Worm (Caenorhabditis elegans): Measurements from ENCODE around the gene K08F9.3.
"Not testable (repeated sequence)": the region's sequence is repeated elsewhere in the genome, so short reads cannot be mapped to it uniquely, and the experiment has no call there.

K08F9.3 gene

DNA sequence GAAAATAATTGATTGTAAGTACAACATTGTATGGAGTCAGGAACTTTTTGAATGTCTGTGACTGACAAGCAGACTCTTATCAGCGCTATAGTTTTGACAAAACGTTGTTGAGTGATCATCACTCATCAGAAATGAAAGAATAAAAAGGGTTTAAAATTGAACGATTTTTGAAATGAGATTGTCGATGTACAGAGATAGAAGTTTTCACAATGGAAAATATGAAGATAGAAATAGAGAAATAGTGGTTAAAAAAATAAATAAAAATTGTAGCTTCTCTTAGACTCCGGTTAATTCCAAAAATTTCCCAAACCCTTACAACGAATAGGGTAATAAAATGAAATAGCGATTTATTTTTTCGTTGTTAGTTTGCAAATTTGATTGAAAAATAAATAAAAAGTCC is 15.2 kb upstream of the K08F9.3 start, which contains the start of gene ugt-30:
Gene ugt-30 (minus strand): TSS at position 101 of the 400 bp plus-strand sequence.
- TF ChIP-seq zip-8 (tag; optimal IDR thresholded peaks at IDR 0.05); nhr-76 (tag; optimal IDR thresholded peaks at IDR 0.05); ceh-83 (GFP tag; optimal IDR thresholded peaks at IDR 0.05): not testable (repeated sequence)

DNA sequence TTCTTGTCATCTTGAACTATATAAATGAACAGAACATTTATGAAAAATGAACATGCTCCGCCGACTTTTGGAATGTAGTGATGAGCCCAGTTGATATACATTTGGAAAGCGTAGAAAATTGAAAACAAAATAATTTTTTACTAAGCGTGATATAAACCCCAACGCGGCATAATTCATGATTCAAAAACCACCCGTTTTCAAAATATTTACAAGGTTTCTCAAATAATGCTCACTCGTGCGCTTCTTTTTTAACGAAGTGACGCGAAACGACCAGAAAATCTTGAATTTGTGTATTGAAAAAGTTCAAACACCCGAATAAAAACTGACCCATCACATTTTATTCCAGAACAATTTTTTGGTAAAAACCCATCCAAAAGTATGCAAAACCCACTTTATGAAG is 12.9 kb upstream of the K08F9.3 start, which contains the start of gene srj-27:
Gene srj-27 (minus strand): TSS at position 101 of the 400 bp plus-strand sequence.
- TF ChIP-seq ham-2 (GFP tag; optimal IDR thresholded peaks at IDR 0.05) (no peak), nhr-28 (tag; optimal IDR thresholded peaks at IDR 0.05) (no peak), mab-5 (tag; optimal IDR thresholded peaks at IDR 0.05) (no peak), unc-120 (tag; optimal IDR thresholded peaks at IDR 0.05; ENCODE audit: poor library complexity, severe bottlenecking) (no peak), hlh-1 (tag; optimal IDR thresholded peaks at IDR 0.05) (no peak), lsy-2 (tag; optimal IDR thresholded peaks at IDR 0.05) (no peak), pha-4 (tag; optimal IDR thresholded peaks at IDR 0.05) (no peak), sem-2 (GFP tag; optimal IDR thresholded peaks at IDR 0.05) (no peak), ceh-39 (tag; optimal IDR thresholded peaks at IDR 0.05) (no peak), mep-1 (tag; optimal IDR thresholded peaks at IDR 0.05) (no peak), tbx-8 (GFP tag; optimal IDR thresholded peaks at IDR 0.05) (no peak), flh-1 (GFP tag; optimal IDR thresholded peaks at IDR 0.05) (no peak)

DNA sequence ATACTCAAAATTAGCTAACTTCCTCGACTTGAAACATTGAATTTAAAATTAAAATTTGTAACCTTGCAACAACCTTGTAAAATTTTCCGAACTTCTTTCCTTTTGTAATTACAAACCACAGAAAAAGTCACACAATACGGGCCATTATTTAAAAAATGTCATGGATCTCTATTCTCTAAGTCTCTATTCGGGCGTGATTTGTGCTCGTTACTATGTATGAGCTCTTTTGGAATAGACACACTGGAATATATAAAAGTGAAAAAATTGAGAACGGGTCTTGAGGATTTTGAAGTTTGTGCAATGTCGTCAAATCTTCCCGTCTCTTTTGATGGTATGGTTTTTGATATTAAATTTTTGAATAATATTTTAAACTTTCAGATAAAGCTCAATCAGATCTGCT is 12.4 kb upstream of the K08F9.3 start, which contains the start of gene srr-7:
Gene srr-7 (plus strand): TSS at position 301 of the 400 bp plus-strand sequence.
- TF ChIP-seq ceh-43 (GFP tag; optimal IDR thresholded peaks at IDR 0.05), result no peak
- TF ChIP-seq nhr-2 (tag; optimal IDR thresholded peaks at IDR 0.05), result no peak
- TF ChIP-seq drap-1 (GFP tag; optimal IDR thresholded peaks at IDR 0.05), result no peak
- no peak for TF ChIP-seq pha-4 (tag; optimal IDR thresholded peaks at IDR 0.05)
- TF ChIP-seq ces-1 (GFP tag; optimal IDR thresholded peaks at IDR 0.05), result no peak
- no peak for TF ChIP-seq mep-1 (tag; optimal IDR thresholded peaks at IDR 0.05)
- no peak for TF ChIP-seq sptf-1 (tag; optimal IDR thresholded peaks at IDR 0.05)
- TF ChIP-seq ceh-83 (GFP tag; optimal IDR thresholded peaks at IDR 0.05), result no peak
- TF ChIP-seq zip-8 (tag; optimal IDR thresholded peaks at IDR 0.05), result no peak
- TF ChIP-seq elt-1 (tag; optimal IDR thresholded peaks at IDR 0.05; ENCODE audit: borderline replicate concordance, insufficient read depth), result no peak
- no peak for TF ChIP-seq nhr-237 (tag; optimal IDR thresholded peaks at IDR 0.05)
- TF ChIP-seq unc-62 (GFP tag; optimal IDR thresholded peaks at IDR 0.05), result no peak
- no peak for TF ChIP-seq mab-5 (tag; optimal IDR thresholded peaks at IDR 0.05)
- no peak for TF ChIP-seq lin-13 (tag; optimal IDR thresholded peaks at IDR 0.05)
- TF ChIP-seq snpc-4 (tag; optimal IDR thresholded peaks at IDR 0.05), result no peak

DNA sequence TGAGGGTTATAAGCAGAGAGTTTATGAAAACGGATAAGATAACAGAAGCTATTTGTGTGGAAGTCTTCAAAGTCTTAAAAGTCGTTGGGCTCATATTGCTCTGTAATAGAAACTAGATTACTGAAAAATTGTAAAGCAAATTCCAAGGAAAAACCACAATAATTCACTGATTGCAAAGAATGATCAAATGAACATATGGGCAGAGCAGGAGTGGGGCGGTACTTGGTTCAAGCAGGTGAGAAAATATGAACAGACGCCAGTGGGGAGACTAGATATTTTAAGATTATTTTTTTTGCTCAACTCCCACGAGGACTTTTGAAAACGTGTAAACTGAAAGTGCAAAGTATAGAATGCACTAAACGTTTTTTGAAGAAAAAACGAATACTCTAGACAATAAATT is 7.9 kb upstream of the K08F9.3 start, which contains the start of gene str-171:
Gene str-171 (minus strand): TSS at position 101 of the 400 bp plus-strand sequence.
- TF ChIP-seq hlh-1 (tag; optimal IDR thresholded peaks at IDR 0.05) (no peak), elt-1 (tag; optimal IDR thresholded peaks at IDR 0.05; ENCODE audit: borderline replicate concordance, insufficient read depth) (no peak), unc-120 (tag; optimal IDR thresholded peaks at IDR 0.05; ENCODE audit: poor library complexity, severe bottlenecking) (no peak), zip-8 (tag; optimal IDR thresholded peaks at IDR 0.05) (no peak), nhr-12 (tag; optimal IDR thresholded peaks at IDR 0.05) (no peak), sptf-1 (tag; optimal IDR thresholded peaks at IDR 0.05) (no peak), ceh-43 (GFP tag; optimal IDR thresholded peaks at IDR 0.05) (no peak), drap-1 (GFP tag; optimal IDR thresholded peaks at IDR 0.05) (no peak), mep-1 (tag; optimal IDR thresholded peaks at IDR 0.05) (no peak), sem-2 (GFP tag; optimal IDR thresholded peaks at IDR 0.05) (no peak), cnd-1 (tag; optimal IDR thresholded peaks at IDR 0.05) (no peak), elt-3 (tag; optimal IDR thresholded peaks at IDR 0.05) (no peak)

DNA sequence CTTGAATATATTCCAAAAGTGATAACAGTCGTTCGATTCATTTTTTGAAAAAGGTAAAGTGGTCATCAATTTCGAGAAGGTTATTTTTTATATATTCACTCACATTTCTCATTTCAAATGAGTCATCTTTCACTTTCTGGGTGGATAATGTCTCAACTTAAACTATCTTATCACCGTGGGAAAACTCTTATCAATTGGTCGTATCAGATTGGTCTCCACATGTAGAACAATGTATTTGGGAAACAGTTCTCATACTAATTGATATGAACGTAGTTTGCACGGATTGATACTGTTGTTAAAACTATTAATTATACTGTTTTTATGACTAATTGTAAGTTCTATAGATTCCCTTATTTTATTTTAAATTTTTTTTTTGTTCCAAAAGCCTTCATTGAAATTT is 6.5 kb upstream of the K08F9.3 start:
- TF ChIP-seq unc-120 (tag; optimal IDR thresholded peaks at IDR 0.05; ENCODE audit: poor library complexity, severe bottlenecking), result no peak
- TF ChIP-seq mep-1 (tag; optimal IDR thresholded peaks at IDR 0.05), result no peak
- no peak for TF ChIP-seq lsy-2 (tag; optimal IDR thresholded peaks at IDR 0.05)
- no peak for TF ChIP-seq nhr-12 (tag; optimal IDR thresholded peaks at IDR 0.05)
- TF ChIP-seq elt-3 (tag; optimal IDR thresholded peaks at IDR 0.05), result no peak
- TF ChIP-seq bed-3 (GFP tag; optimal IDR thresholded peaks at IDR 0.05), result no peak
- no peak for TF ChIP-seq drap-1 (GFP tag; optimal IDR thresholded peaks at IDR 0.05)
- TF ChIP-seq sem-2 (GFP tag; optimal IDR thresholded peaks at IDR 0.05), result no peak
- TF ChIP-seq lin-13 (tag; optimal IDR thresholded peaks at IDR 0.05), result no peak
- TF ChIP-seq zip-8 (tag; optimal IDR thresholded peaks at IDR 0.05), result no peak
- no peak for TF ChIP-seq ceh-83 (GFP tag; optimal IDR thresholded peaks at IDR 0.05)
- no peak for TF ChIP-seq nhr-2 (tag; optimal IDR thresholded peaks at IDR 0.05)
- no peak for TF ChIP-seq ham-2 (GFP tag; optimal IDR thresholded peaks at IDR 0.05)
- TF ChIP-seq elt-1 (tag; optimal IDR thresholded peaks at IDR 0.05; ENCODE audit: borderline replicate concordance, insufficient read depth), result no peak
- no peak for TF ChIP-seq nhr-76 (tag; optimal IDR thresholded peaks at IDR 0.05)
- TF ChIP-seq cnd-1 (tag; optimal IDR thresholded peaks at IDR 0.05), result no peak
- TF ChIP-seq M03D4.4 (tag; optimal IDR thresholded peaks at IDR 0.05), result no peak
- TF ChIP-seq unc-39 (tag; optimal IDR thresholded peaks at IDR 0.05), result no peak
- TF ChIP-seq snpc-4 (tag; optimal IDR thresholded peaks at IDR 0.05), result no peak
